Fruit fly (Drosophila melanogaster) whole organism, embryonic: ENCODE measurements around the gene mib1.
A peak's percentile ranks its signal among the peaks of the same experiment; 100 is the strongest.

Experiments
- ATbp ChIP-seq: fragments of 200-800 bp; sonication (Bioruptor generic); optimal IDR thresholded peaks from 2 replicates; lab custom pipeline; 2017; ENCODE audit warnings: missing biosample characterization, mild to moderate bottlenecking, missing genetic modification characterization, missing genetic modification reagents
- BtbVII ChIP-seq: fragments of 200-800 bp; sonication (Bioruptor generic); optimal IDR thresholded peaks from 3 replicates; lab custom pipeline; 2017; ENCODE audit warnings: missing biosample characterization, mild to moderate bottlenecking, missing genetic modification characterization
- Bteb2 ChIP-seq: fragments of 200-800 bp; sonication (Bioruptor generic); optimal IDR thresholded peaks from 2 replicates; lab custom pipeline; 2016; ENCODE audit warnings: missing biosample characterization, missing genetic modification characterization
- CG11085 ChIP-seq: fragments of 200-800 bp; sonication (Bioruptor generic); IDR thresholded peaks from 2 replicates; pipeline ENCODE4 v1.3.6; 2022; ENCODE audit warnings: missing biosample characterization, missing genetic modification characterization
- CG11398 ChIP-seq: fragments of 200-800 bp; sonication (Bioruptor generic); optimal IDR thresholded peaks from 2 replicates; lab custom pipeline; 2016; ENCODE audit warnings: missing biosample characterization, missing genetic modification characterization
- CG12236 ChIP-seq: fragments of 200-800 bp; sonication (Bioruptor generic); optimal IDR thresholded peaks from 2 replicates; lab custom pipeline; 2016; ENCODE audit warnings: missing biosample characterization, missing genetic modification characterization
- CG12659 ChIP-seq: fragments of 200-800 bp; sonication (Bioruptor generic); optimal IDR thresholded peaks from 3 replicates; lab custom pipeline; 2017; ENCODE audit warnings: mild to moderate bottlenecking, missing biosample characterization, missing genetic modification reagents, missing genetic modification characterization
- CG13123 ChIP-seq: fragments of 200-800 bp; sonication (Bioruptor generic); optimal IDR thresholded peaks from 2 replicates; lab custom pipeline; 2016; ENCODE audit warnings: missing biosample characterization, missing genetic modification characterization
- CG13296 ChIP-seq: fragments of 200-800 bp; sonication (Bioruptor generic); optimal IDR thresholded peaks from 3 replicates; lab custom pipeline; 2018; ENCODE audit warnings: missing biosample characterization, mild to moderate bottlenecking, missing genetic modification characterization
- CG14710 ChIP-seq: fragments of 200-800 bp; sonication (Bioruptor generic); optimal IDR thresholded peaks from 3 replicates; lab custom pipeline; 2019; ENCODE audit warnings: missing biosample characterization, mild to moderate bottlenecking, missing genetic modification characterization, moderate library complexity
- CG1529 ChIP-seq: fragments of 200-800 bp; sonication (Bioruptor generic); optimal IDR thresholded peaks from 3 replicates; lab custom pipeline; 2018; ENCODE audit warnings: missing biosample characterization, missing genetic modification characterization
- CG15479 ChIP-seq: fragments of 200-800 bp; sonication (Bioruptor generic); optimal IDR thresholded peaks from 3 replicates; lab custom pipeline; 2019; ENCODE audit warnings: missing biosample characterization, mild to moderate bottlenecking, missing genetic modification characterization, moderate library complexity
- CG1602 ChIP-seq: fragments of 200-800 bp; sonication (Bioruptor generic); optimal IDR thresholded peaks from 3 replicates; lab custom pipeline; 2016; ENCODE audit warnings: missing biosample characterization, missing genetic modification characterization
- CG16863 ChIP-seq: fragments of 200-800 bp; sonication (Bioruptor generic); optimal IDR thresholded peaks from 3 replicates; lab custom pipeline; 2016; ENCODE audit warnings: missing biosample characterization, missing genetic modification characterization
- CG18619 ChIP-seq: fragments of 200-800 bp; sonication (Bioruptor generic); optimal IDR thresholded peaks from 3 replicates; lab custom pipeline; 2017; ENCODE audit warnings: missing biosample characterization, mild to moderate bottlenecking, missing genetic modification characterization
- CG2678 ChIP-seq: fragments of 200-800 bp; sonication (Bioruptor generic); optimal IDR thresholded peaks from 3 replicates; lab custom pipeline; 2019; ENCODE audit warnings: missing biosample characterization, mild to moderate bottlenecking, missing genetic modification characterization, moderate library complexity
- CG32767 ChIP-seq: fragments of 200-800 bp; sonication (Bioruptor generic); IDR thresholded peaks from 2 replicates; pipeline ENCODE4 v1.3.6; 2022; ENCODE audit warnings: missing biosample characterization, missing genetic modification characterization
- CG3281 ChIP-seq: fragments of 200-800 bp; sonication (Bioruptor generic); optimal IDR thresholded peaks from 3 replicates; lab custom pipeline; 2017; ENCODE audit warnings: missing biosample characterization, mild to moderate bottlenecking, missing genetic modification characterization
- CG34376 ChIP-seq: fragments of 200-800 bp; sonication (Bioruptor generic); optimal IDR thresholded peaks from 2 replicates; lab custom pipeline; 2018; ENCODE audit warnings: missing biosample characterization, mild to moderate bottlenecking, missing genetic modification characterization
- CG4360 ChIP-seq: fragments of 200-800 bp; sonication (Bioruptor generic); IDR thresholded peaks from 2 replicates; pipeline ENCODE4 v1.3.6; 2022; ENCODE audit warnings: missing biosample characterization, missing genetic modification characterization
- CG5180 ChIP-seq: fragments of 200-800 bp; sonication (Bioruptor generic); optimal IDR thresholded peaks from 3 replicates; lab custom pipeline; 2017; ENCODE audit warnings: missing biosample characterization, missing genetic modification characterization, mild to moderate bottlenecking, moderate library complexity, missing genetic modification reagents
- CG8089 ChIP-seq: fragments of 200-800 bp; sonication (Bioruptor generic); optimal IDR thresholded peaks from 3 replicates; lab custom pipeline; 2016; ENCODE audit warnings: missing biosample characterization, missing genetic modification characterization
- Dbx ChIP-seq: fragments of 200-800 bp; sonication (Bioruptor generic); IDR thresholded peaks from 3 replicates; pipeline ENCODE4 v1.3.6; 2022; ENCODE audit warnings: missing biosample characterization, missing genetic modification characterization
- Deaf1 ChIP-seq: fragments of 200-800 bp; optimal IDR thresholded peaks from 3 replicates; lab custom pipeline; 2019; ENCODE audit warnings: missing biosample characterization, mild to moderate bottlenecking, missing genetic modification characterization, moderate library complexity
- ERR ChIP-seq: fragments of 200-800 bp; sonication (Bioruptor generic); optimal IDR thresholded peaks from 2 replicates; lab custom pipeline; 2016; ENCODE audit warnings: missing biosample characterization, missing genetic modification characterization
- H15 ChIP-seq: fragments of 200-800 bp; sonication (Bioruptor generic); IDR thresholded peaks from 3 replicates; pipeline ENCODE4 v1.3.6; 2022; ENCODE audit warnings: missing biosample characterization, missing genetic modification characterization
- Hr39 ChIP-seq: fragments of >200 bp; optimal IDR thresholded peaks from 2 replicates; lab custom pipeline; 2017
- MTF-1 ChIP-seq: fragments of 200-800 bp; sonication (Bioruptor generic); optimal IDR thresholded peaks from 2 replicates; lab custom pipeline; 2018; ENCODE audit warnings: missing biosample characterization, mild to moderate bottlenecking, missing genetic modification characterization, borderline replicate concordance
- Max ChIP-seq: fragments of 200-800 bp; sonication (Bioruptor generic); optimal IDR thresholded peaks from 2 replicates; lab custom pipeline; 2016; ENCODE audit warnings: missing biosample characterization, mild to moderate bottlenecking, missing genetic modification characterization
- NC2α ChIP-seq: fragments of 200-800 bp; sonication (Bioruptor generic); optimal IDR thresholded peaks from 2 replicates; lab custom pipeline; 2016; ENCODE audit warnings: missing biosample characterization, missing genetic modification characterization
- Oaz ChIP-seq: fragments of 200-800 bp; sonication (Bioruptor generic); IDR thresholded peaks from 2 replicates; pipeline ENCODE4 v1.3.6; 2022; ENCODE audit warnings: missing biosample characterization, missing genetic modification characterization
- Pdp1 ChIP-seq, 2 experiments: fragments of 200-800 bp; sonication (Bioruptor generic); optimal IDR thresholded peaks; 3 replicates each; lab custom pipeline; 2016; ENCODE audit warnings: missing biosample characterization in 2 of 2, missing genetic modification characterization in 2 of 2, mild to moderate bottlenecking in 1 of 2, moderate library complexity in 1 of 2
- Sry-β ChIP-seq: fragments of 200-800 bp; sonication (Bioruptor generic); optimal IDR thresholded peaks from 2 replicates; lab custom pipeline; 2018; ENCODE audit warnings: missing biosample characterization, mild to moderate bottlenecking, missing genetic modification characterization, moderate library complexity
- Taf1 ChIP-seq: fragments of 200-800 bp; sonication (Bioruptor generic); IDR thresholded peaks from 2 replicates; pipeline ENCODE4 v1.3.6; 2022; ENCODE audit warnings: missing biosample characterization, missing genetic modification characterization
- YL-1 ChIP-seq: fragments of 200-800 bp; sonication (Bioruptor generic); optimal IDR thresholded peaks from 3 replicates; lab custom pipeline; 2017; ENCODE audit warnings: missing biosample characterization, mild to moderate bottlenecking, missing genetic modification characterization
- al ChIP-seq: fragments of 200-800 bp; sonication (Bioruptor generic); IDR thresholded peaks from 2 replicates; pipeline ENCODE4 v1.3.6; 2022; ENCODE audit warnings: missing biosample characterization, missing genetic modification characterization
- ara ChIP-seq: fragments of 200-800 bp; sonication (Bioruptor generic); IDR thresholded peaks from 2 replicates; pipeline ENCODE4 v1.3.6; 2022; ENCODE audit warnings: missing biosample characterization, missing genetic modification characterization
- az2 ChIP-seq: fragments of 200-800 bp; sonication (Bioruptor generic); optimal IDR thresholded peaks from 3 replicates; lab custom pipeline; 2016; ENCODE audit warnings: missing biosample characterization, missing genetic modification characterization
- cg ChIP-seq: fragments of 200-800 bp; sonication (Bioruptor generic); optimal IDR thresholded peaks from 3 replicates; lab custom pipeline; 2019; ENCODE audit warnings: missing biosample characterization, mild to moderate bottlenecking, missing genetic modification characterization, moderate library complexity
- crp ChIP-seq, 2 experiments: fragments of 200-800 bp; sonication (Bioruptor generic); optimal IDR thresholded peaks; 2 replicates in 1 of 2; 3 replicates in 1 of 2; lab custom pipeline; 2017; ENCODE audit warnings: missing biosample characterization in 2 of 2, missing genetic modification characterization in 2 of 2, mild to moderate bottlenecking in 1 of 2, moderate library complexity in 1 of 2
- lab ChIP-seq: fragments of 200-800 bp; sonication (Bioruptor generic); optimal IDR thresholded peaks from 3 replicates; lab custom pipeline; 2017; ENCODE audit warnings: missing biosample characterization, missing genetic modification characterization, mild to moderate bottlenecking, moderate library complexity, missing genetic modification reagents
- lov ChIP-seq, 2 experiments: fragments of 200-800 bp in 1 of 2; fragments of >200 bp in 1 of 2; sonication (Bioruptor generic) in 1 of 2; IDR thresholded peaks in 1 of 2; optimal IDR thresholded peaks in 1 of 2; 2 replicates in 1 of 2; 3 replicates in 1 of 2; pipeline versions ENCODE4 v1.3.6 to Lab custom; 2017 to 2022; ENCODE audit warnings: missing biosample characterization in 1 of 2, missing genetic modification characterization in 1 of 2
- nerfin-1 ChIP-seq: fragments of 200-800 bp; sonication (Bioruptor generic); optimal IDR thresholded peaks from 3 replicates; lab custom pipeline; 2019; ENCODE audit warnings: missing biosample characterization, mild to moderate bottlenecking, missing genetic modification characterization, moderate library complexity
- oc ChIP-seq: fragments of 200-800 bp; sonication (Bioruptor generic); optimal IDR thresholded peaks from 2 replicates; lab custom pipeline; 2018; ENCODE audit warnings: missing biosample characterization, mild to moderate bottlenecking, missing genetic modification characterization, moderate library complexity
- sim ChIP-seq: fragments of 200-800 bp; sonication (Bioruptor generic); IDR thresholded peaks from 2 replicates; pipeline ENCODE4 v1.3.6; 2022; ENCODE audit warnings: missing biosample characterization, missing genetic modification characterization
- sr ChIP-seq: fragments of 200-800 bp; sonication (Bioruptor generic); IDR thresholded peaks from 3 replicates; pipeline ENCODE4 v1.3.6; 2022; ENCODE audit warnings: missing biosample characterization, missing genetic modification characterization
- unpg ChIP-seq: fragments of 200-800 bp; sonication (Bioruptor generic); optimal IDR thresholded peaks from 3 replicates; lab custom pipeline; 2018; ENCODE audit warnings: missing biosample characterization, mild to moderate bottlenecking, missing genetic modification characterization, moderate library complexity
- wdn ChIP-seq: fragments of 200-800 bp; sonication (Bioruptor generic); IDR thresholded peaks from 2 replicates; pipeline ENCODE4 v1.3.6; 2022; ENCODE audit warnings: missing biosample characterization, missing genetic modification characterization
- wek ChIP-seq: fragments of 200-800 bp; sonication (Bioruptor generic); optimal IDR thresholded peaks from 3 replicates; lab custom pipeline; 2018; ENCODE audit warnings: missing biosample characterization, mild to moderate bottlenecking, missing genetic modification characterization, moderate library complexity

mib1 gene

DNA sequence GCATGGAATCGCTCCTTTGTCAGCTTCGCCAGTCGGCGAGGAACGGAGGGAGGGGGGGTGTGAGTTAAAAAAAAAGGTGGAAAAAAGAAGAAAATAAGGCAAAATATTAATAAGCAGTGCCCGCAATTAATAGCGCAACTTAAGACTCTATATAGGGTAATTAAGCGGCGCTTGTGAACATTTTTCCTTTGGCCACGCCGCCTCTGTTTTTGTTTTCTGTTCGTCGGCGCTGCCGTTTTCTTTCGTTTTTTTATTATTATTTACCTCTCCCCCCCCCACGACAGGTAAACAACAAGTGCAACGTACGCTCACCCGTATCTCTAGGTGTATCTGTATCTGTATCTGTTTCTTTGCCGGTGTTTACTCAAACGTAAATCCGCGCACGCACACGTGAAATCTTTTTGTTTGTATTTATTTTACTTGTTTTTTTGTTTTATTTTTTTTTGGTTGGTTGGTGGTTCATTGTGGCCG lies 15.6 kb upstream of the mib1 start (continued):
- TF ChIP-seq ERR (GFP tag; lab: Kevin White, UChicago) (no peak), CG2678 (tag; lab: Kevin White, UChicago) (peak; percentile 53), Hr39 (lab: Kevin White, UChicago) (no peak), al (GFP tag; lab: Robert Waterston, UW) (peak; percentile 21; the same call in 1 of the 2 replicates), CG14710 (tag; lab: Kevin White, UChicago) (peak; percentile 54), Dbx (GFP tag; lab: Robert Waterston, UW) (peak; percentile 33; the same call in 1 of the 3 replicates), sr (GFP tag; lab: Robert Waterston, UW) (0 out of 3 replicates have a peak, but pooled peaks have one; percentile 31), oc (tag; lab: Kevin White, UChicago) (peak; percentile 38), CG34376 (GFP tag; lab: Kevin White, UChicago) (no peak), ara (GFP tag; lab: Robert Waterston, UW) (peak; percentile 44; the same call in 1 of the 2 replicates), CG8089 (peak; percentile 27), CG12659 (peak; percentile 25), CG32767 (GFP tag; lab: Robert Waterston, UW) (0 out of 2 replicates have a peak, but pooled peaks have one; percentile 18), Bteb2 (peak; percentile 3), CG11085 (no peak), crp (GFP tag; optimal IDR thresholded peaks at IDR 0.05; lab: Kevin White, UChicago) (no peak), lab (GFP tag; lab: Kevin White, UChicago) (peak; percentile 71), MTF-1 (GFP tag; lab: Kevin White, UChicago) (peak; percentile 71), BtbVII (GFP tag; lab: Kevin White, UChicago) (peak; percentile 63), az2 (GFP tag; lab: Kevin White, UChicago) (peak; percentile 19), H15 (GFP tag; lab: Robert Waterston, UW) (0 out of 3 replicates have a peak, but pooled peaks have one; percentile 24), Max (GFP tag; lab: Kevin White, UChicago) (peak; percentile 3), Pdp1 (GFP tag; optimal IDR thresholded peaks at IDR 0.05; lab: Kevin White, UChicago) (peak; percentile 3 to 36), Oaz (GFP tag; lab: Robert Waterston, UW) (peak; percentile 6; the same call in 1 of the 2 replicates), unpg (GFP tag; lab: Kevin White, UChicago) (peak; percentile 34), Sry-β (GFP tag; lab: Kevin White, UChicago) (peak; percentile 41), wek (GFP tag; lab: Kevin White, UChicago) (peak; percentile 12), CG18619 (GFP tag; lab: Kevin White, UChicago) (peak; percentile 30), CG1529 (GFP tag; lab: Kevin White, UChicago) (peak; percentile 26), CG1602 (GFP tag; lab: Kevin White, UChicago) (no peak), CG11398 (GFP tag; lab: Kevin White, UChicago) (peak; percentile 49), cg (GFP tag; lab: Kevin White, UChicago) (peak; percentile 58), CG4360 (GFP tag; lab: Robert Waterston, UW) (peak; percentile 39; the same call in 1 of the 2 replicates), Deaf1 (peak; percentile 8), Taf1 (no peak), CG15479 (GFP tag; lab: Kevin White, UChicago) (peak; percentile 3), YL-1 (peak; percentile 39), wdn (GFP tag; lab: Robert Waterston, UW) (0 out of 2 replicates have a peak, but pooled peaks have one; percentile 7), sim (GFP tag; lab: Robert Waterston, UW) (0 out of 2 replicates have a peak, but pooled peaks have one; percentile 23), CG16863 (peak; percentile 1), ATbp (GFP tag; lab: Kevin White, UChicago) (peak; percentile 69), CG3281 (peak; percentile 13), CG12236 (GFP tag; lab: Kevin White, UChicago) (peak; percentile 0), CG13123 (GFP tag; lab: Kevin White, UChicago) (no peak), CG5180 (GFP tag; lab: Kevin White, UChicago) (peak; percentile 64), nerfin-1 (tag; lab: Kevin White, UChicago) (peak; percentile 18), NC2α (peak; percentile 14), lov (optimal IDR thresholded peaks at IDR 0.05; lab: Kevin White, UChicago) (no peak), lov (GFP tag; IDR thresholded peaks at IDR 0.05; lab: Robert Waterston, UW) (no peak), CG13296 (peak; percentile 44)
